Worm (Caenorhabditis elegans) whole organism, early embryonic: ENCODE data around the gene cyp-13A7.

ENCODE experiments used
- aly-1 ChIP-seq: sonication (generic microtip); optimal IDR thresholded peaks from 2 replicates; lab custom pipeline; 2016; ENCODE audit warnings: missing genetic modification characterization, missing compliant biosample characterization
- ama-1 ChIP-seq: fragments of 150-350 bp; optimal IDR thresholded peaks from 2 replicates; lab custom pipeline; 2014
- ceh-36 ChIP-seq: sonication (generic microtip); optimal IDR thresholded peaks from 2 replicates; lab custom pipeline; 2016; ENCODE audit warnings: missing genetic modification characterization, inconsistent platforms, missing compliant biosample characterization
- ets-7 ChIP-seq: sonication (generic microtip); optimal IDR thresholded peaks from 2 replicates; lab custom pipeline; 2016; ENCODE audit warnings: missing genotype, missing genetic modification characterization, missing compliant biosample characterization
- hmbx-1 ChIP-seq: sonication (generic microtip); optimal IDR thresholded peaks from 2 replicates; lab custom pipeline; 2016; ENCODE audit warnings: mild to moderate bottlenecking, missing genetic modification characterization, missing compliant biosample characterization
- pes-1 ChIP-seq: fragments of 200-800 bp; sonication (Bioruptor generic); IDR thresholded peaks from 2 replicates; pipeline ENCODE4 v1.3.6; 2022; ENCODE audit warnings: missing genetic modification reagents, missing genetic modification characterization, missing compliant biosample characterization
- sea-1 ChIP-seq: fragments of 200-800 bp; sonication (Bioruptor generic); conservative IDR thresholded peaks from 2 replicates; pipeline ENCODE4 v1.3.6; 2022; ENCODE audit warnings: missing genetic modification characterization, missing compliant biosample characterization
- tbx-11 ChIP-seq: fragments of 200-800 bp; sonication (Bioruptor generic); IDR thresholded peaks from 2 replicates; pipeline ENCODE4 v1.3.6; 2022; ENCODE audit warnings: missing genetic modification characterization, missing compliant biosample characterization

- TF ChIP-seq ama-1, result no peak
- no peak for TF ChIP-seq sea-1
- no peak for TF ChIP-seq ceh-36 (tag; lab: Kevin White, UChicago)
- no peak for TF ChIP-seq ets-7 (tag; lab: Kevin White, UChicago)
- no peak for TF ChIP-seq tbx-11
- TF ChIP-seq hmbx-1, result no peak
- no peak for TF ChIP-seq aly-1 (tag; lab: Kevin White, UChicago)
- no peak for TF ChIP-seq pes-1 (GFP tag; lab: Robert Waterston, UW)
Observed at ce11 chrII:9753730-9754129, 49.7 kb upstream of the cyp-13A7 start, which contains the start of gene ZK1321.1.
